Fruit fly (Drosophila melanogaster): ENCODE results near the gene CG12170.

The CG12170 gene

dm6 chr3R:5672658-5673217, 35.7 kb downstream of the CG12170 start (continued):
- TF ChIP-seq CG33213 (GFP tag; optimal IDR thresholded peaks at IDR 0.05) (peak; percentile 68), Oaz (GFP tag; IDR thresholded peaks at IDR 0.05) (no peak), tgo (GFP tag; IDR thresholded peaks at IDR 0.05) (no peak), trem (tag; optimal IDR thresholded peaks at IDR 0.05) (peak; percentile 25), ap (GFP tag; IDR thresholded peaks at IDR 0.05) (peak; percentile 9; the same call in 1 of the 2 replicates), Usf (GFP tag; optimal IDR thresholded peaks at IDR 0.05) (peak; percentile 21), CG6175 (GFP tag; IDR thresholded peaks at IDR 0.05) (no peak), lilli (GFP tag; optimal IDR thresholded peaks at IDR 0.05) (peak; percentile 42), HHEX (GFP tag; optimal IDR thresholded peaks at IDR 0.05) (peak; percentile 89), pho (GFP tag; optimal IDR thresholded peaks at IDR 0.05) (peak; percentile 18), CG17385 (GFP tag; optimal IDR thresholded peaks at IDR 0.05) (peak; percentile 80), CG7963 (GFP tag; IDR thresholded peaks at IDR 0.05; ENCODE audit: partially characterized antibody) (no peak), Mrtf (GFP tag; IDR thresholded peaks at IDR 0.05) (no peak), bowl (GFP tag; IDR thresholded peaks at IDR 0.05) (peak; percentile 36; the same call in 1 of the 2 replicates), hb (GFP tag; IDR thresholded peaks at IDR 0.05; ENCODE audit: partially characterized antibody) (no peak), sug (tag; optimal IDR thresholded peaks at IDR 0.05) (peak; percentile 98), p53 (GFP tag; optimal IDR thresholded peaks at IDR 0.05) (peak; percentile 99), Deaf1 (tag; optimal IDR thresholded peaks at IDR 0.05) (no peak), CG12104 (GFP tag; optimal IDR thresholded peaks at IDR 0.05) (peak; percentile 76), Dip2 (GFP tag; IDR thresholded peaks at IDR 0.05) (no peak), CG12236 (GFP tag; optimal IDR thresholded peaks at IDR 0.05) (peak; percentile 50), CG9215 (GFP tag; IDR thresholded peaks at IDR 0.05) (no peak), CkIIα-i1 (GFP tag; IDR thresholded peaks at IDR 0.05) (no peak), Meics (GFP tag; optimal IDR thresholded peaks at IDR 0.05) (peak; percentile 83), crc (GFP tag; optimal IDR thresholded peaks at IDR 0.05) (peak; percentile 30), CG10267 (tag; optimal IDR thresholded peaks at IDR 0.05) (peak; percentile 44), CG12219 (GFP tag; optimal IDR thresholded peaks at IDR 0.05) (peak; percentile 77), chn (GFP tag; optimal IDR thresholded peaks at IDR 0.05) (peak; percentile 39), Fer3 (tag; optimal IDR thresholded peaks at IDR 0.05) (peak; percentile 71), HmgD (GFP tag; optimal IDR thresholded peaks at IDR 0.05) (peak; percentile 11), CG4854 (GFP tag; optimal IDR thresholded peaks at IDR 0.05) (peak; percentile 44), Jarid2 (GFP tag; optimal IDR thresholded peaks at IDR 0.05) (peak; percentile 65), Sry-β (GFP tag; optimal IDR thresholded peaks at IDR 0.05) (no peak), CG18262 (tag; optimal IDR thresholded peaks at IDR 0.05) (peak; percentile 67), zen2 (GFP tag; IDR thresholded peaks at IDR 0.05; ENCODE audit: partially characterized antibody) (no peak), CG5245 (GFP tag; optimal IDR thresholded peaks at IDR 0.05) (peak; percentile 9), TFAM (GFP tag; optimal IDR thresholded peaks at IDR 0.05) (peak; percentile 25), chm (GFP tag; IDR thresholded peaks at IDR 0.05) (peak; percentile 78), cad (GFP tag; optimal IDR thresholded peaks at IDR 0.05) (no peak), CG14965 (GFP tag; optimal IDR thresholded peaks at IDR 0.05; ENCODE audit: borderline replicate concordance) (peak; percentile 14), MESR4 (GFP tag; optimal IDR thresholded peaks at IDR 0.05) (peak; percentile 42), Med (GFP tag) (peak; percentile 98), h (optimal IDR thresholded peaks at IDR 0.05) (no peak), mld (GFP tag; IDR thresholded peaks at IDR 0.05; ENCODE audit: partially characterized antibody) (no peak), Mad (GFP tag; optimal IDR thresholded peaks at IDR 0.05) (peak; percentile 77), CG2712 (tag; optimal IDR thresholded peaks at IDR 0.05) (peak; percentile 66), gro (GFP tag; optimal IDR thresholded peaks at IDR 0.05) (peak; percentile 79), CG1529 (GFP tag; optimal IDR thresholded peaks at IDR 0.05) (peak; percentile 87), CG17802 (tag; optimal IDR thresholded peaks at IDR 0.05) (peak; percentile 55), CG4424 (GFP tag; optimal IDR thresholded peaks at IDR 0.05) (peak; percentile 42), gce (GFP tag; IDR thresholded peaks at IDR 0.05) (peak; percentile 74; the same call in 2 of the 3 replicates)
